Worm (Caenorhabditis elegans) whole organism, L4 larva: Measurements from ENCODE around the gene F02E11.7.

Source experiments
- D1046.2 ChIP-seq: fragments of 200-800 bp; sonication (Bioruptor generic); IDR thresholded peaks from 2 replicates; pipeline ENCODE4 v1.3.6; 2022; ENCODE audit warnings: missing genetic modification characterization, missing compliant biosample characterization
- T26A8.4 ChIP-seq: fragments of 200-800 bp; sonication (Bioruptor generic); IDR thresholded peaks from 2 replicates; pipeline ENCODE4 v1.3.6; 2022; ENCODE audit warnings: missing genetic modification characterization, missing compliant biosample characterization
- Y5F2A.4 ChIP-seq: fragments of 200-800 bp; sonication (Bioruptor generic); optimal IDR thresholded peaks from 2 replicates; lab custom pipeline; 2018; ENCODE audit warnings: mild to moderate bottlenecking, missing genetic modification characterization, missing compliant biosample characterization
- ZK546.5 ChIP-seq, 2 experiments: sonication (generic microtip); optimal IDR thresholded peaks; 2 replicates each; lab custom pipeline; 2017; ENCODE audit warnings: missing biosample characterization in 2 of 2, missing genetic modification characterization in 2 of 2
- aha-1 ChIP-seq: fragments of 150-350 bp; peaks from one replicate; lab custom pipeline; 2014; ENCODE audit warnings: missing biosample characterization, missing genetic modification characterization
- aly-2 ChIP-seq: sonication (generic microtip); optimal IDR thresholded peaks from 2 replicates; lab custom pipeline; 2018; ENCODE audit warnings: missing biosample characterization, missing genetic modification characterization
- ama-1 ChIP-seq: fragments of 150-350 bp; optimal IDR thresholded peaks from 2 replicates; lab custom pipeline; 2014; ENCODE audit warnings: inconsistent platforms, mixed read lengths
- ceh-20 ChIP-seq: fragments of 200-800 bp; sonication (Bioruptor generic); IDR thresholded peaks from 2 replicates; pipeline ENCODE4 v1.3.6; 2022; ENCODE audit warnings: missing genetic modification reagents, missing genetic modification characterization, missing compliant biosample characterization
- ceh-82 ChIP-seq: sonication (generic microtip); optimal IDR thresholded peaks from 2 replicates; lab custom pipeline; 2017; ENCODE audit warnings: missing biosample characterization, missing genetic modification characterization
- dmd-6 ChIP-seq: fragments of 200-800 bp; sonication (Bioruptor generic); IDR thresholded peaks from 2 replicates; pipeline ENCODE4 v1.3.6; 2022; ENCODE audit warnings: missing genetic modification reagents, missing genetic modification characterization, missing compliant biosample characterization
- dmd-9 ChIP-seq: fragments of 200-800 bp; sonication (Bioruptor generic); IDR thresholded peaks from 2 replicates; pipeline ENCODE4 v1.3.6; 2022; ENCODE audit warnings: missing genetic modification reagents, missing genetic modification characterization, missing compliant biosample characterization
- dpl-1 ChIP-seq: fragments of 150-350 bp; optimal IDR thresholded peaks from 2 replicates; lab custom pipeline; 2014; ENCODE audit warnings: missing biosample characterization, missing genetic modification reagents, missing genetic modification characterization
- duxl-1 ChIP-seq: sonication (generic microtip); optimal IDR thresholded peaks from 2 replicates; lab custom pipeline; 2016; ENCODE audit warnings: mild to moderate bottlenecking, missing genetic modification characterization, moderate library complexity, missing compliant biosample characterization; ENCODE audit not compliant: poor library complexity
- dve-1 ChIP-seq: sonication (generic microtip); optimal IDR thresholded peaks from 2 replicates; lab custom pipeline; 2017; ENCODE audit warnings: antibody characterized with exemption, mild to moderate bottlenecking, missing genetic modification characterization, missing compliant biosample characterization; ENCODE audit not compliant: insufficient read depth
- egl-27 ChIP-seq: sonication (generic microtip); optimal IDR thresholded peaks from 3 replicates; lab custom pipeline; 2017; ENCODE audit warnings: missing biosample characterization, missing genetic modification reagents, missing genetic modification characterization
- lin-38 ChIP-seq: fragments of 200-800 bp; sonication (Bioruptor generic); IDR thresholded peaks from 2 replicates; pipeline ENCODE4 v1.3.6; 2022; ENCODE audit warnings: missing genetic modification reagents, missing genetic modification characterization, missing compliant biosample characterization
- lir-3 ChIP-seq: sonication (generic microtip); optimal IDR thresholded peaks from 2 replicates; lab custom pipeline; 2016; ENCODE audit warnings: mild to moderate bottlenecking, missing genetic modification characterization, missing compliant biosample characterization
- lsy-2 ChIP-seq, 2 experiments: fragments of 150-350 bp in 1 of 2; sonication (generic microtip) in 1 of 2; optimal IDR thresholded peaks; 2 replicates each; lab custom pipeline; 2014 to 2017; ENCODE audit warnings: missing biosample characterization in 2 of 2, missing genetic modification characterization in 2 of 2
- madf-5 ChIP-seq, 2 experiments: fragments of 200-800 bp; sonication (Bioruptor generic); IDR thresholded peaks; 2 replicates each; pipeline ENCODE4 v1.3.6; 2022; ENCODE audit warnings: missing compliant biosample characterization in 2 of 2, missing genetic modification characterization in 2 of 2
- madf-9 ChIP-seq: fragments of 200-800 bp; sonication (Bioruptor generic); conservative IDR thresholded peaks from 2 replicates; pipeline ENCODE4 v1.3.6; 2022; ENCODE audit warnings: missing genetic modification reagents, missing genetic modification characterization, missing compliant biosample characterization
- mep-1 ChIP-seq: fragments of 150-350 bp; sonication (generic microtip); optimal IDR thresholded peaks from 3 replicates; lab custom pipeline; 2014; ENCODE audit warnings: missing biosample characterization, missing genetic modification characterization
- mxl-3 ChIP-seq: fragments of 200-800 bp; sonication (Bioruptor generic); optimal IDR thresholded peaks from 2 replicates; lab custom pipeline; 2018; ENCODE audit warnings: mild to moderate bottlenecking, missing genetic modification characterization, missing compliant biosample characterization
- nhr-102 ChIP-seq: sonication (generic microtip); optimal IDR thresholded peaks from 2 replicates; lab custom pipeline; 2016; ENCODE audit warnings: mild to moderate bottlenecking, missing genetic modification characterization, moderate library complexity, missing compliant biosample characterization
- nhr-237 ChIP-seq: sonication (generic microtip); optimal IDR thresholded peaks from 2 replicates; lab custom pipeline; 2017; ENCODE audit warnings: missing biosample characterization, missing genetic modification characterization
- nhr-25 ChIP-seq: sonication (generic microtip); optimal IDR thresholded peaks from 2 replicates; lab custom pipeline; 2017; ENCODE audit warnings: missing genetic modification characterization, mild to moderate bottlenecking, missing compliant biosample characterization, antibody characterized with exemption, moderate library complexity, borderline replicate concordance; ENCODE audit not compliant: insufficient read depth
- nhr-41 ChIP-seq: fragments of 200-800 bp; sonication (Bioruptor generic); IDR thresholded peaks from 2 replicates; pipeline ENCODE4 v1.3.6; 2022; ENCODE audit warnings: missing genetic modification reagents, missing genetic modification characterization, missing compliant biosample characterization
- pha-4 ChIP-seq, 2 experiments: fragments of 150-350 bp in 1 of 2; fragments of 200-800 bp in 1 of 2; sonication (Bioruptor generic) in 1 of 2; IDR thresholded peaks in 1 of 2; optimal IDR thresholded peaks in 1 of 2; 2 replicates each; pipeline versions ENCODE4 v1.3.6 to Lab custom; 2014 to 2022; ENCODE audit warnings: missing genetic modification characterization in 2 of 2, missing genetic modification reagents in 2 of 2, missing biosample characterization in 1 of 2, missing compliant biosample characterization in 1 of 2
- spr-1 ChIP-seq: sonication (generic microtip); optimal IDR thresholded peaks from 2 replicates; lab custom pipeline; 2016; ENCODE audit warnings: mild to moderate bottlenecking, missing genetic modification characterization, missing compliant biosample characterization
- unc-62 ChIP-seq, 3 experiments: fragments of 150-350 bp in 1 of 3; sonication (generic microtip); optimal IDR thresholded peaks in 2 of 3; peaks in 1 of 3; 1 replicate in 1 of 3; 2 replicates in 2 of 3; lab custom pipeline; 2014 to 2017; ENCODE audit warnings: missing biosample characterization in 3 of 3, missing genetic modification characterization in 3 of 3, missing genetic modification reagents in 3 of 3, missing genotype in 1 of 3
- zfp-2 ChIP-seq: sonication (generic microtip); optimal IDR thresholded peaks from 2 replicates; lab custom pipeline; 2016; ENCODE audit warnings: mild to moderate bottlenecking, missing genetic modification characterization, missing compliant biosample characterization
- zfp-3 ChIP-seq: fragments of 200-800 bp; sonication (Bioruptor generic); conservative IDR thresholded peaks from 2 replicates; pipeline ENCODE4 v1.3.6; 2022; ENCODE audit warnings: missing genetic modification reagents, missing genetic modification characterization, missing compliant biosample characterization
- zip-11 ChIP-seq: fragments of 200-800 bp; sonication (Bioruptor generic); IDR thresholded peaks from 2 replicates; pipeline ENCODE4 v1.3.6; 2022; ENCODE audit warnings: missing genetic modification characterization, missing compliant biosample characterization
- zip-2 ChIP-seq: fragments of 150-350 bp; optimal IDR thresholded peaks from 2 replicates; lab custom pipeline; 2014; ENCODE audit warnings: missing biosample characterization, missing genetic modification characterization

Gene F02E11.7

ce11 chrII:3251782-3252181 is 15.7 kb upstream of the F02E11.7 start:
- no peak for TF ChIP-seq ama-1
- peak; percentile 96 for TF ChIP-seq aha-1 (tag; lab: Kevin White, UChicago)

- TF ChIP-seq madf-5 (GFP tag; IDR thresholded peaks at IDR 0.05; lab: Robert Waterston, UW) (no peak), dmd-9 (GFP tag; lab: Robert Waterston, UW) (no peak), zip-2 (tag; lab: Kevin White, UChicago) (no peak), unc-62 (GFP tag; optimal IDR thresholded peaks at IDR 0.05 in 1 of 2; lab: Kevin White, UChicago) (peak in 1 of 2 experiments; percentile 8), unc-62 (tag; optimal IDR thresholded peaks at IDR 0.05; lab: Kevin White, UChicago) (no peak)
These were observed 8.2 kb upstream of the F02E11.7 start, which contains the start of gene gcy-19 for ce11 chrII:3259254-3259653. Gene gcy-19 (minus strand): TSS chrII:3259354.

- TF ChIP-seq mep-1 (tag; lab: Kevin White, UChicago) (no peak), egl-27 (no peak), dve-1 (tag; lab: Kevin White, UChicago) (no peak), D1046.2 (GFP tag; lab: Robert Waterston, UW) (no peak), lin-38 (GFP tag; lab: Robert Waterston, UW) (no peak), nhr-25 (tag; lab: Kevin White, UChicago) (no peak), mxl-3 (no peak), spr-1 (tag; lab: Kevin White, UChicago) (no peak), lir-3 (tag; lab: Kevin White, UChicago) (no peak), ZK546.5 (tag; optimal IDR thresholded peaks at IDR 0.05; lab: Kevin White, UChicago) (no peak), zip-11 (GFP tag; lab: Robert Waterston, UW) (no peak), aha-1 (tag; lab: Kevin White, UChicago) (no peak), lsy-2 (tag; optimal IDR thresholded peaks at IDR 0.05; lab: Kevin White, UChicago) (no peak), duxl-1 (tag; lab: Kevin White, UChicago) (no peak), T26A8.4 (GFP tag; lab: Robert Waterston, UW) (no peak), dmd-6 (GFP tag; lab: Robert Waterston, UW) (no peak), pha-4 (GFP tag; IDR thresholded peaks at IDR 0.05; lab: Robert Waterston, UW) (no peak), pha-4 (tag; optimal IDR thresholded peaks at IDR 0.05; lab: Kevin White, UChicago) (no peak), nhr-41 (GFP tag; lab: Robert Waterston, UW) (no peak), Y5F2A.4 (GFP tag; lab: Kevin White, UChicago) (no peak), dpl-1 (no peak)
These were observed 5.0 kb upstream of the F02E11.7 start, which contains the start of gene F02E11.2 for ce11 chrII:3262504-3262903. Gene F02E11.2 (plus strand): TSS chrII:3262804.

- no peak for TF ChIP-seq nhr-237 (tag; lab: Kevin White, UChicago)
- no peak for TF ChIP-seq madf-9 (GFP tag; lab: Robert Waterston, UW)
- TF ChIP-seq zfp-3 (GFP tag; lab: Robert Waterston, UW) = no peak
- TF ChIP-seq zfp-2 (tag; lab: Kevin White, UChicago) = no peak
- TF ChIP-seq dpl-1 = no peak
- TF ChIP-seq lsy-2 (tag; optimal IDR thresholded peaks at IDR 0.05; lab: Kevin White, UChicago) = no peak
- TF ChIP-seq aly-2 (tag; lab: Kevin White, UChicago) = no peak
- TF ChIP-seq nhr-102 = no peak
- TF ChIP-seq ceh-82 = no peak
- no peak for TF ChIP-seq lir-3 (tag; lab: Kevin White, UChicago)
- TF ChIP-seq ceh-20 (GFP tag; lab: Robert Waterston, UW) = no peak
These were observed 2.8 kb upstream of the F02E11.7 start for ce11 chrII:3264704-3265103.
